Fruit fly (Drosophila melanogaster) whole organism, embryonic: ENCODE results near the gene HP5.

Experiments
- Aef1 ChIP-seq: fragments of 200-800 bp; sonication (Bioruptor generic); IDR thresholded peaks from 3 replicates; pipeline ENCODE4 v1.3.6; 2022; ENCODE audit warnings: missing biosample characterization, missing genetic modification characterization
- Atf6 ChIP-seq: fragments of 200-800 bp; sonication (Bioruptor generic); IDR thresholded peaks from 2 replicates; pipeline ENCODE4 v1.3.6; 2022; ENCODE audit warnings: missing biosample characterization, missing genetic modification characterization
- Blimp-1 ChIP-seq: fragments of 200-800 bp; sonication (Bioruptor generic); optimal IDR thresholded peaks from 3 replicates; lab custom pipeline; 2018; ENCODE audit warnings: missing biosample characterization, missing genetic modification characterization, mild to moderate bottlenecking, moderate library complexity, missing genetic modification reagents
- CG11456 ChIP-seq: fragments of 200-800 bp; sonication (Bioruptor generic); IDR thresholded peaks from 3 replicates; pipeline ENCODE4 v1.3.6; 2022; ENCODE audit warnings: missing biosample characterization, missing genetic modification characterization
- CG11560 ChIP-seq: fragments of 200-800 bp; sonication (Bioruptor generic); IDR thresholded peaks from 3 replicates; pipeline ENCODE4 v1.3.6; 2022; ENCODE audit warnings: missing biosample characterization, missing genetic modification characterization
- CG11695 ChIP-seq: fragments of 200-800 bp; sonication (Bioruptor generic); IDR thresholded peaks from 3 replicates; pipeline ENCODE4 v1.3.6; 2022; ENCODE audit warnings: missing biosample characterization, missing genetic modification characterization
- CG12942 ChIP-seq: fragments of 200-800 bp; sonication (Bioruptor generic); optimal IDR thresholded peaks from 3 replicates; lab custom pipeline; 2016; ENCODE audit warnings: missing biosample characterization, missing genetic modification characterization
- CG14441 ChIP-seq: fragments of 200-800 bp; sonication (Bioruptor generic); IDR thresholded peaks from 2 replicates; pipeline ENCODE4 v1.3.6; 2022; ENCODE audit warnings: missing biosample characterization, missing genetic modification characterization
- CG14965 ChIP-seq: fragments of 200-800 bp; sonication (Bioruptor generic); optimal IDR thresholded peaks from 2 replicates; lab custom pipeline; 2016; ENCODE audit warnings: missing biosample characterization, missing genetic modification characterization, borderline replicate concordance
- CG1602 ChIP-seq: fragments of 200-800 bp; sonication (Bioruptor generic); optimal IDR thresholded peaks from 3 replicates; lab custom pipeline; 2016; ENCODE audit warnings: missing biosample characterization, missing genetic modification characterization
- CG18011 ChIP-seq: fragments of 200-800 bp; sonication (Bioruptor generic); optimal IDR thresholded peaks from 2 replicates; lab custom pipeline; 2017; ENCODE audit warnings: missing biosample characterization, missing genetic modification characterization, mild to moderate bottlenecking, moderate library complexity, missing genotype
- CG18599 ChIP-seq: fragments of 200-800 bp; sonication (Bioruptor generic); optimal IDR thresholded peaks from 3 replicates; lab custom pipeline; 2017; ENCODE audit warnings: missing biosample characterization, missing genetic modification characterization, mild to moderate bottlenecking, moderate library complexity, missing genetic modification reagents
- CG2129 ChIP-seq: fragments of 200-800 bp; sonication (Bioruptor generic); IDR thresholded peaks from 2 replicates; pipeline ENCODE4 v1.3.6; 2022; ENCODE audit warnings: missing biosample characterization, missing genetic modification characterization; ENCODE audit not compliant: partially characterized antibody
- CG33557 ChIP-seq: fragments of 200-800 bp; sonication (Bioruptor generic); optimal IDR thresholded peaks from 2 replicates; lab custom pipeline; 2019; ENCODE audit warnings: missing biosample characterization, mild to moderate bottlenecking, missing genetic modification characterization, moderate library complexity
- CG34376 ChIP-seq: fragments of 200-800 bp; sonication (Bioruptor generic); optimal IDR thresholded peaks from 2 replicates; lab custom pipeline; 2018; ENCODE audit warnings: missing biosample characterization, mild to moderate bottlenecking, missing genetic modification characterization
- CG7556 ChIP-seq: fragments of 200-800 bp; sonication (Bioruptor generic); optimal IDR thresholded peaks from 2 replicates; lab custom pipeline; 2017; ENCODE audit warnings: missing biosample characterization, mild to moderate bottlenecking, missing genetic modification characterization
- CG7839 ChIP-seq: fragments of 200-800 bp; sonication (Bioruptor generic); optimal IDR thresholded peaks from 3 replicates; lab custom pipeline; 2018; ENCODE audit warnings: missing biosample characterization, mild to moderate bottlenecking, missing genetic modification characterization, moderate library complexity
- CG8359 ChIP-seq: fragments of 200-800 bp; sonication (Bioruptor generic); optimal IDR thresholded peaks from 2 replicates; lab custom pipeline; 2017; ENCODE audit warnings: missing biosample characterization, mild to moderate bottlenecking, missing genetic modification characterization, borderline replicate concordance
- CG9215 ChIP-seq: fragments of 200-800 bp; sonication (Bioruptor generic); IDR thresholded peaks from 2 replicates; pipeline ENCODE4 v1.3.6; 2022; ENCODE audit warnings: missing biosample characterization, missing genetic modification characterization
- CG9437 ChIP-seq: fragments of 200-800 bp; sonication (Bioruptor generic); optimal IDR thresholded peaks from 2 replicates; lab custom pipeline; 2018; ENCODE audit warnings: missing biosample characterization, mild to moderate bottlenecking, missing genetic modification characterization
- CG9932 ChIP-seq: fragments of 200-800 bp; sonication (Bioruptor generic); IDR thresholded peaks from 2 replicates; pipeline ENCODE4 v1.3.6; 2022; ENCODE audit warnings: missing biosample characterization, missing genetic modification characterization
- CHES-1-like ChIP-seq: fragments of 200-800 bp; sonication (Bioruptor generic); optimal IDR thresholded peaks from 2 replicates; lab custom pipeline; 2016; ENCODE audit warnings: missing biosample characterization, missing genetic modification characterization
- Ets97D ChIP-seq: fragments of 200-800 bp; sonication (Bioruptor generic); optimal IDR thresholded peaks from 3 replicates; lab custom pipeline; 2016; ENCODE audit warnings: missing biosample characterization, missing genetic modification characterization
- Fer2 ChIP-seq: fragments of 200-800 bp; sonication (Bioruptor generic); optimal IDR thresholded peaks from 2 replicates; lab custom pipeline; 2018; ENCODE audit warnings: missing biosample characterization, mild to moderate bottlenecking, missing genetic modification characterization, moderate library complexity
- HLH54F ChIP-seq: fragments of 200-800 bp; sonication (Bioruptor generic); optimal IDR thresholded peaks from 3 replicates; lab custom pipeline; 2016; ENCODE audit warnings: missing biosample characterization, missing genetic modification characterization
- HmgZ ChIP-seq: fragments of 200-800 bp; sonication (Bioruptor generic); optimal IDR thresholded peaks from 2 replicates; lab custom pipeline; 2018; ENCODE audit warnings: missing biosample characterization, mild to moderate bottlenecking, missing genetic modification characterization
- Max ChIP-seq: fragments of 200-800 bp; sonication (Bioruptor generic); optimal IDR thresholded peaks from 2 replicates; lab custom pipeline; 2016; ENCODE audit warnings: missing biosample characterization, mild to moderate bottlenecking, missing genetic modification characterization
- Med ChIP-seq: fragments of 200-800 bp; sonication (Bioruptor generic); peaks from one replicate; lab custom pipeline; 2016; ENCODE audit warnings: missing biosample characterization, missing genetic modification characterization, mild to moderate bottlenecking, inconsistent platforms, moderate library complexity
- Nf-YC ChIP-seq: fragments of 200-800 bp; optimal IDR thresholded peaks from 3 replicates; lab custom pipeline; 2019; ENCODE audit warnings: missing biosample characterization, mild to moderate bottlenecking, missing genetic modification characterization, moderate library complexity
- Pdp1 ChIP-seq, 2 experiments: fragments of 200-800 bp; sonication (Bioruptor generic); optimal IDR thresholded peaks; 3 replicates each; lab custom pipeline; 2016; ENCODE audit warnings: missing biosample characterization in 2 of 2, missing genetic modification characterization in 2 of 2, mild to moderate bottlenecking in 1 of 2, moderate library complexity in 1 of 2
- Ssrp ChIP-seq: fragments of 200-800 bp; sonication (Bioruptor generic); optimal IDR thresholded peaks from 2 replicates; lab custom pipeline; 2018; ENCODE audit warnings: missing biosample characterization, mild to moderate bottlenecking, missing genetic modification characterization, moderate library complexity
- Xrp1 ChIP-seq: fragments of 200-800 bp; sonication (Bioruptor generic); IDR thresholded peaks from 2 replicates; pipeline ENCODE4 v1.3.6; 2022; ENCODE audit warnings: missing biosample characterization, missing genetic modification characterization
- al ChIP-seq: fragments of 200-800 bp; sonication (Bioruptor generic); IDR thresholded peaks from 2 replicates; pipeline ENCODE4 v1.3.6; 2022; ENCODE audit warnings: missing biosample characterization, missing genetic modification characterization
- bigmax ChIP-seq: fragments of 200-800 bp; sonication (Bioruptor generic); optimal IDR thresholded peaks from 2 replicates; lab custom pipeline; 2018; ENCODE audit warnings: missing biosample characterization, mild to moderate bottlenecking, missing genetic modification characterization
- chm ChIP-seq: fragments of 200-800 bp; sonication (Bioruptor generic); IDR thresholded peaks from 2 replicates; pipeline ENCODE4 v1.3.6; 2022; ENCODE audit warnings: missing biosample characterization, missing genetic modification characterization
- ci ChIP-seq: fragments of 200-800 bp; sonication (Bioruptor generic); IDR thresholded peaks from 3 replicates; pipeline ENCODE4 v1.3.6; 2022; ENCODE audit warnings: missing biosample characterization, missing genetic modification characterization
- crol ChIP-seq: fragments of 200-800 bp; sonication (Bioruptor generic); IDR thresholded peaks from 2 replicates; pipeline ENCODE4 v1.3.6; 2022; ENCODE audit warnings: missing biosample characterization, missing genetic modification characterization
- cwo ChIP-seq: fragments of 200-800 bp; sonication (Bioruptor generic); optimal IDR thresholded peaks from 3 replicates; lab custom pipeline; 2017; ENCODE audit warnings: missing biosample characterization, missing genetic modification characterization, mild to moderate bottlenecking, moderate library complexity, missing genetic modification reagents
- danr ChIP-seq: fragments of 200-800 bp; sonication (Bioruptor generic); IDR thresholded peaks from 2 replicates; pipeline ENCODE4 v1.3.6; 2022; ENCODE audit warnings: missing biosample characterization, missing genetic modification characterization
- dimm ChIP-seq: fragments of 200-800 bp; sonication (Bioruptor generic); IDR thresholded peaks from 2 replicates; pipeline ENCODE4 v1.3.6; 2022; ENCODE audit warnings: missing biosample characterization, missing genetic modification characterization
- dpn ChIP-seq, 2 experiments: fragments of 200-800 bp; sonication (Bioruptor generic); optimal IDR thresholded peaks; 3 replicates each; lab custom pipeline; 2016; ENCODE audit warnings: missing biosample characterization in 2 of 2, missing genetic modification characterization in 2 of 2
- gem ChIP-seq: fragments of 200-800 bp; sonication (Bioruptor generic); optimal IDR thresholded peaks from 2 replicates; lab custom pipeline; 2019; ENCODE audit warnings: missing biosample characterization, mild to moderate bottlenecking, missing genetic modification characterization, moderate library complexity
- grn ChIP-seq: fragments of 200-800 bp; sonication (Bioruptor generic); optimal IDR thresholded peaks from 3 replicates; lab custom pipeline; 2017; ENCODE audit warnings: missing biosample characterization, missing genetic modification characterization
- jing ChIP-seq: fragments of 200-800 bp; sonication (Bioruptor generic); optimal IDR thresholded peaks from 2 replicates; lab custom pipeline; 2018; ENCODE audit warnings: missing biosample characterization, mild to moderate bottlenecking, missing genetic modification characterization
- maf-S ChIP-seq: fragments of 200-800 bp; sonication (Bioruptor generic); optimal IDR thresholded peaks from 2 replicates; lab custom pipeline; 2016; ENCODE audit warnings: missing biosample characterization, missing genetic modification characterization
- pan ChIP-seq, 4 experiments: fragments of >200 bp in 3 of 4; fragments of 200-800 bp in 1 of 4; sonication (Bioruptor generic) in 1 of 4; optimal IDR thresholded peaks in 3 of 4; IDR thresholded peaks in 1 of 4; 2 replicates each; pipeline versions ENCODE4 v1.3.6 to Lab custom; 2017 to 2022; ENCODE audit warnings: missing biosample characterization in 2 of 4, missing genetic modification characterization in 2 of 4, mixed read lengths in 1 of 4
- sima ChIP-seq: fragments of 200-800 bp; sonication (Bioruptor generic); optimal IDR thresholded peaks from 2 replicates; lab custom pipeline; 2016; ENCODE audit warnings: missing biosample characterization, missing genetic modification characterization
- sug ChIP-seq: fragments of 200-800 bp; optimal IDR thresholded peaks from 2 replicates; lab custom pipeline; 2019; ENCODE audit warnings: missing biosample characterization, mild to moderate bottlenecking, missing genetic modification characterization, moderate library complexity

HP5 gene

DNA sequence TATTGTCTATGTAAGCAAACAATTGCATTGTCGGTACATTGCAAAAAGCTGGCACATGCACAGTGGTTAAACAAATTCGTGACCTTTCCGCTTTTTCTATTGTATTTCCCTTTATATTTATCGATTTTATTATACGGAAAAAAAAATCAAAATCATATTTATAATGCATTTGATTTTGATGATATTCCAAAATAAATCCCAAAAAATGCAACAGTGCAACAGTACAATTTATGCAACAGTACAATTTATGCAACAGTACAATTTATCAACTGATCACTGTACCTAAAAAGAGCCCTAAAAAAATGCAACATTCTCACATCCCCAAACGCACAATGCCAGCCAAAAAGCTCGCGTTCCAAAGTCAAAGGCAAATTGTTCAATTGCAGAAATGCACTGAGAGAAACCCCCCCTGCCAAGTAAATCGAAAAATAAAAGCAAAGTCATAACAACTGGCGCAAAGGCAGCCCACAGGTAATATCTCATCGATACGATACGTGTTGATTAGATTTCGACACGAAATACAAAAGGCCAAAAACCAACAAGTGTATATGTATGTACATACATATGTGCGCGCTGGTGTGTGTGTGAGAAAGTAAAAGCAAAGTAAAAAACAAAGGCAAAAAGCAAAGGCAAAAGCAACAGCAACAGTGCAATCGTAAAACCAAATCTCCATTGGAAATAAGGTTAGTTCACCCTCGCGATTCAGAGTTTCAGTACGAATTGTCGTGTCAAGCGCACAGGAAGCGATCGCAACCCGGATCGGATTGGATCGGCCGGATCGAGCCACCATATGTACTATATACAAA, 12.6 kb upstream of the HP5 start, which contains the start of gene Sk1:
Gene Sk1 (plus strand): TSS at position 711 of the 806 bp plus-strand sequence.
- TF ChIP-seq maf-S (GFP tag; lab: Kevin White, UChicago) (no peak), Fer2 (tag; lab: Kevin White, UChicago) (no peak), dimm (GFP tag; lab: Robert Waterston, UW) (no peak), CHES-1-like (GFP tag; lab: Kevin White, UChicago) (no peak), CG18599 (peak; percentile 7), Aef1 (no peak), CG7839 (tag; lab: Kevin White, UChicago) (peak; percentile 1), danr (GFP tag; lab: Robert Waterston, UW) (no peak), Nf-YC (no peak), CG2129 (no peak), dpn (GFP tag; optimal IDR thresholded peaks at IDR 0.05; lab: Kevin White, UChicago) (peak in 1 of 2 experiments; percentile 3), Pdp1 (GFP tag; optimal IDR thresholded peaks at IDR 0.05; lab: Kevin White, UChicago) (peak in 1 of 2 experiments; percentile 31), Blimp-1 (peak; percentile 29), bigmax (GFP tag; lab: Kevin White, UChicago) (peak; percentile 64), CG11695 (GFP tag; lab: Robert Waterston, UW) (0 out of 3 replicates have a peak, but pooled peaks have one; percentile 18), CG9437 (no peak), cwo (GFP tag; lab: Kevin White, UChicago) (no peak), CG8359 (GFP tag; lab: Kevin White, UChicago) (no peak), Ets97D (GFP tag; lab: Kevin White, UChicago) (no peak), HmgZ (tag; lab: Kevin White, UChicago) (peak; percentile 6), sima (GFP tag; lab: Kevin White, UChicago) (no peak), Xrp1 (GFP tag; lab: Robert Waterston, UW) (peak; percentile 18; the same call in 1 of the 2 replicates), CG7556 (GFP tag; lab: Kevin White, UChicago) (no peak), al (GFP tag; lab: Robert Waterston, UW) (no peak), chm (GFP tag; lab: Robert Waterston, UW) (no peak), CG1602 (GFP tag; lab: Kevin White, UChicago) (no peak), jing (GFP tag; lab: Kevin White, UChicago) (no peak), Atf6 (GFP tag; lab: Robert Waterston, UW) (no peak), grn (peak; percentile 81), CG9215 (GFP tag; lab: Robert Waterston, UW) (no peak), Med (GFP tag; lab: Kevin White, UChicago) (peak; percentile 75), ci (peak; percentile 53; the same call in 1 of the 3 replicates), pan (optimal IDR thresholded peaks at IDR 0.05; lab: Kevin White, UChicago) (no peak), pan (GFP tag; optimal IDR thresholded peaks at IDR 0.05 in 1 of 2, IDR thresholded peaks at IDR 0.05 in 1 of 2) (peak in 1 of 2 experiments; percentile 11), CG33557 (GFP tag; lab: Kevin White, UChicago) (no peak), Max (GFP tag; lab: Kevin White, UChicago) (no peak), gem (tag; lab: Kevin White, UChicago) (peak; percentile 3), sug (tag; lab: Kevin White, UChicago) (peak; percentile 34), Ssrp (no peak), CG14965 (no peak), crol (no peak), CG34376 (GFP tag; lab: Kevin White, UChicago) (peak; percentile 88), CG11560 (tag; lab: Robert Waterston, UW) (no peak), HLH54F (GFP tag; lab: Kevin White, UChicago) (no peak), CG14441 (GFP tag; lab: Robert Waterston, UW) (no peak), CG9932 (GFP tag; lab: Robert Waterston, UW) (peak; percentile 41; the same call in 1 of the 2 replicates), CG18011 (GFP tag; lab: Kevin White, UChicago) (no peak), CG12942 (GFP tag; lab: Kevin White, UChicago) (no peak), CG11456 (GFP tag; lab: Robert Waterston, UW) (no peak)
